Fruit fly (Drosophila melanogaster) whole organism, embryonic: ENCODE data around the gene SerRS-m.

Experiments used
- Abd-B ChIP-seq: fragments of 200-800 bp; sonication (Bioruptor generic); optimal IDR thresholded peaks from 2 replicates; lab custom pipeline; 2018; ENCODE audit warnings: missing biosample characterization, mild to moderate bottlenecking, missing genetic modification characterization, moderate library complexity
- Bgb ChIP-seq: fragments of 200-800 bp; sonication (Bioruptor generic); IDR thresholded peaks from 2 replicates; pipeline ENCODE4 v1.3.6; 2022; ENCODE audit warnings: missing biosample characterization, missing genetic modification characterization; ENCODE audit not compliant: partially characterized antibody
- CG10366 ChIP-seq: fragments of 200-800 bp; sonication (Bioruptor generic); IDR thresholded peaks from 2 replicates; pipeline ENCODE4 v1.3.6; 2022; ENCODE audit warnings: missing biosample characterization, missing genetic modification characterization
- CG10462 ChIP-seq: fragments of 200-800 bp; sonication (Bioruptor generic); optimal IDR thresholded peaks from 2 replicates; lab custom pipeline; 2016; ENCODE audit warnings: missing biosample characterization, missing genetic modification characterization
- CG10959 ChIP-seq: fragments of 200-800 bp; sonication (Bioruptor generic); IDR thresholded peaks from 2 replicates; pipeline ENCODE4 v1.3.6; 2022; ENCODE audit warnings: missing biosample characterization, missing genetic modification characterization
- CG11695 ChIP-seq: fragments of 200-800 bp; sonication (Bioruptor generic); IDR thresholded peaks from 3 replicates; pipeline ENCODE4 v1.3.6; 2022; ENCODE audit warnings: missing biosample characterization, missing genetic modification characterization
- CG14965 ChIP-seq: fragments of 200-800 bp; sonication (Bioruptor generic); optimal IDR thresholded peaks from 2 replicates; lab custom pipeline; 2016; ENCODE audit warnings: missing biosample characterization, missing genetic modification characterization, borderline replicate concordance
- CG17186 ChIP-seq: fragments of 200-800 bp; sonication (Bioruptor generic); optimal IDR thresholded peaks from 3 replicates; lab custom pipeline; 2017; ENCODE audit warnings: missing biosample characterization, missing genetic modification reagents, missing genetic modification characterization
- CG2202 ChIP-seq: fragments of 200-800 bp; sonication (Bioruptor generic); optimal IDR thresholded peaks from 2 replicates; lab custom pipeline; 2018; ENCODE audit warnings: missing biosample characterization, mild to moderate bottlenecking, missing genetic modification characterization
- CG2678 ChIP-seq: fragments of 200-800 bp; sonication (Bioruptor generic); optimal IDR thresholded peaks from 3 replicates; lab custom pipeline; 2019; ENCODE audit warnings: missing biosample characterization, mild to moderate bottlenecking, missing genetic modification characterization, moderate library complexity
- CG34422 ChIP-seq: fragments of 200-800 bp; sonication (Bioruptor generic); IDR thresholded peaks from 3 replicates; pipeline ENCODE4 v1.3.6; 2022; ENCODE audit warnings: missing biosample characterization, missing genetic modification characterization
- CG5245 ChIP-seq: fragments of 200-800 bp; sonication (Bioruptor generic); optimal IDR thresholded peaks from 3 replicates; lab custom pipeline; 2016; ENCODE audit warnings: missing biosample characterization, missing genetic modification characterization
- CG5953 ChIP-seq: fragments of 200-800 bp; sonication (Bioruptor generic); IDR thresholded peaks from 2 replicates; pipeline ENCODE4 v1.3.6; 2022; ENCODE audit warnings: missing biosample characterization, missing genetic modification characterization
- CG8478 ChIP-seq: fragments of >200 bp; optimal IDR thresholded peaks from 2 replicates; lab custom pipeline; 2018
- CG9609 ChIP-seq: fragments of 200-800 bp; sonication (Bioruptor generic); optimal IDR thresholded peaks from 3 replicates; lab custom pipeline; 2016; ENCODE audit warnings: missing biosample characterization, missing genetic modification characterization
- Camta ChIP-seq: fragments of 200-800 bp; sonication (Bioruptor generic); optimal IDR thresholded peaks from 2 replicates; lab custom pipeline; 2016; ENCODE audit warnings: missing biosample characterization, missing genetic modification characterization
- D ChIP-seq, 2 experiments: fragments of 200-800 bp in 1 of 2; fragments of >200 bp in 1 of 2; sonication (Bioruptor generic) in 1 of 2; optimal IDR thresholded peaks; 2 replicates in 1 of 2; 3 replicates in 1 of 2; lab custom pipeline; 2017; ENCODE audit warnings: mild to moderate bottlenecking in 1 of 2, missing biosample characterization in 1 of 2, missing genetic modification characterization in 1 of 2, missing genetic modification reagents in 1 of 2
- D19B ChIP-seq: fragments of 200-800 bp; sonication (Bioruptor generic); optimal IDR thresholded peaks from 2 replicates; lab custom pipeline; 2017; ENCODE audit warnings: missing biosample characterization, mild to moderate bottlenecking, missing genetic modification characterization
- Doc3 ChIP-seq: fragments of 200-800 bp; sonication (Bioruptor generic); IDR thresholded peaks from 3 replicates; pipeline ENCODE4 v1.3.6; 2022; ENCODE audit warnings: missing biosample characterization, missing genetic modification characterization; ENCODE audit not compliant: partially characterized antibody
- HmgZ ChIP-seq: fragments of 200-800 bp; sonication (Bioruptor generic); optimal IDR thresholded peaks from 2 replicates; lab custom pipeline; 2018; ENCODE audit warnings: missing biosample characterization, mild to moderate bottlenecking, missing genetic modification characterization
- Hmr ChIP-seq: fragments of 200-800 bp; sonication (Bioruptor generic); optimal IDR thresholded peaks from 3 replicates; lab custom pipeline; 2017; ENCODE audit warnings: mild to moderate bottlenecking, missing biosample characterization, missing genetic modification reagents, missing genetic modification characterization
- Hr39 ChIP-seq: fragments of >200 bp; optimal IDR thresholded peaks from 2 replicates; lab custom pipeline; 2017
- Hr51 ChIP-seq, 2 experiments: fragments of 200-800 bp; sonication (Bioruptor generic); optimal IDR thresholded peaks; 2 replicates in 1 of 2; 3 replicates in 1 of 2; lab custom pipeline; 2016 to 2018; ENCODE audit warnings: missing biosample characterization in 2 of 2, missing genetic modification characterization in 2 of 2, mild to moderate bottlenecking in 1 of 2, moderate library complexity in 1 of 2
- MBD-R2 ChIP-seq: fragments of 200-800 bp; sonication (Bioruptor generic); IDR thresholded peaks from 2 replicates; pipeline ENCODE4 v1.3.6; 2022; ENCODE audit warnings: missing biosample characterization, missing genetic modification characterization
- Max ChIP-seq: fragments of 200-800 bp; sonication (Bioruptor generic); optimal IDR thresholded peaks from 2 replicates; lab custom pipeline; 2016; ENCODE audit warnings: missing biosample characterization, mild to moderate bottlenecking, missing genetic modification characterization
- Vsx1 ChIP-seq: fragments of 200-800 bp; sonication (Bioruptor generic); optimal IDR thresholded peaks from 2 replicates; lab custom pipeline; 2017; ENCODE audit warnings: missing biosample characterization, mild to moderate bottlenecking, missing genetic modification characterization, missing genetic modification reagents
- Xrp1 ChIP-seq: fragments of 200-800 bp; sonication (Bioruptor generic); IDR thresholded peaks from 2 replicates; pipeline ENCODE4 v1.3.6; 2022; ENCODE audit warnings: missing biosample characterization, missing genetic modification characterization
- bab2 ChIP-seq: fragments of 200-800 bp; sonication (Bioruptor generic); optimal IDR thresholded peaks from 2 replicates; lab custom pipeline; 2016; ENCODE audit warnings: missing biosample characterization, missing genetic modification characterization
- bcd ChIP-seq: fragments of 200-800 bp; sonication (Bioruptor generic); optimal IDR thresholded peaks from 2 replicates; lab custom pipeline; 2017; ENCODE audit warnings: missing biosample characterization, mild to moderate bottlenecking, missing genetic modification characterization
- btn ChIP-seq: fragments of 200-800 bp; sonication (Bioruptor generic); optimal IDR thresholded peaks from 2 replicates; lab custom pipeline; 2016; ENCODE audit warnings: missing biosample characterization, missing genetic modification characterization
- cato ChIP-seq: fragments of 200-800 bp; sonication (Bioruptor generic); optimal IDR thresholded peaks from 2 replicates; lab custom pipeline; 2016; ENCODE audit warnings: missing biosample characterization, missing genetic modification characterization, borderline replicate concordance
- dmrt11E ChIP-seq: fragments of 200-800 bp; sonication (Bioruptor generic); optimal IDR thresholded peaks from 3 replicates; lab custom pipeline; 2018; ENCODE audit warnings: missing biosample characterization, mild to moderate bottlenecking, missing genetic modification characterization, moderate library complexity
- ems ChIP-seq: fragments of 200-800 bp; sonication (Bioruptor generic); optimal IDR thresholded peaks from 3 replicates; lab custom pipeline; 2016; ENCODE audit warnings: missing biosample characterization, missing genetic modification characterization
- fd64A ChIP-seq: fragments of 200-800 bp; sonication (Bioruptor generic); optimal IDR thresholded peaks from 3 replicates; lab custom pipeline; 2018; ENCODE audit warnings: missing biosample characterization, mild to moderate bottlenecking, missing genetic modification characterization
- gsb-n ChIP-seq: fragments of 200-800 bp; sonication (Bioruptor generic); optimal IDR thresholded peaks from 3 replicates; lab custom pipeline; 2018; ENCODE audit warnings: missing biosample characterization, mild to moderate bottlenecking, missing genetic modification characterization
- klu ChIP-seq: fragments of 200-800 bp; sonication (Bioruptor generic); IDR thresholded peaks from 2 replicates; pipeline ENCODE4 v1.3.6; 2022; ENCODE audit warnings: missing biosample characterization, missing genetic modification characterization
- maf-S ChIP-seq: fragments of 200-800 bp; sonication (Bioruptor generic); optimal IDR thresholded peaks from 2 replicates; lab custom pipeline; 2016; ENCODE audit warnings: missing biosample characterization, missing genetic modification characterization
- mld ChIP-seq: fragments of 200-800 bp; sonication (Bioruptor generic); IDR thresholded peaks from 3 replicates; pipeline ENCODE4 v1.3.6; 2022; ENCODE audit warnings: missing biosample characterization, missing genetic modification characterization; ENCODE audit not compliant: partially characterized antibody
- nerfin-1 ChIP-seq: fragments of 200-800 bp; sonication (Bioruptor generic); optimal IDR thresholded peaks from 3 replicates; lab custom pipeline; 2019; ENCODE audit warnings: missing biosample characterization, mild to moderate bottlenecking, missing genetic modification characterization, moderate library complexity
- nom ChIP-seq: fragments of 200-800 bp; sonication (Bioruptor generic); optimal IDR thresholded peaks from 2 replicates; lab custom pipeline; 2017; ENCODE audit warnings: missing biosample characterization, missing genetic modification characterization, mild to moderate bottlenecking, moderate library complexity, missing genetic modification reagents
- oc ChIP-seq: fragments of 200-800 bp; sonication (Bioruptor generic); optimal IDR thresholded peaks from 2 replicates; lab custom pipeline; 2018; ENCODE audit warnings: missing biosample characterization, mild to moderate bottlenecking, missing genetic modification characterization, moderate library complexity
- pros ChIP-seq: fragments of 200-800 bp; sonication (Bioruptor generic); optimal IDR thresholded peaks from 3 replicates; lab custom pipeline; 2019; ENCODE audit warnings: missing biosample characterization, mild to moderate bottlenecking, missing genetic modification characterization, moderate library complexity
- salm ChIP-seq: fragments of 200-800 bp; sonication (Bioruptor generic); optimal IDR thresholded peaks from 2 replicates; lab custom pipeline; 2018; ENCODE audit warnings: missing biosample characterization, mild to moderate bottlenecking, missing genetic modification characterization
- sens ChIP-seq: fragments of 200-800 bp; sonication (Bioruptor generic); peaks from one replicate; lab custom pipeline; 2016; ENCODE audit warnings: missing biosample characterization, missing genetic modification characterization
- sna ChIP-seq: fragments of 200-800 bp; sonication (Bioruptor generic); IDR thresholded peaks from 2 replicates; pipeline ENCODE4 v1.3.6; 2022; ENCODE audit warnings: missing biosample characterization, missing genetic modification characterization; ENCODE audit not compliant: partially characterized antibody
- tll ChIP-seq, 2 experiments: fragments of 200-800 bp in 1 of 2; fragments of >200 bp in 1 of 2; sonication (Bioruptor generic) in 1 of 2; optimal IDR thresholded peaks; 2 replicates each; lab custom pipeline; 2017 to 2019; ENCODE audit warnings: missing biosample characterization in 2 of 2, missing genetic modification characterization in 2 of 2, mild to moderate bottlenecking in 1 of 2, moderate library complexity in 1 of 2
- wdn ChIP-seq: fragments of 200-800 bp; sonication (Bioruptor generic); IDR thresholded peaks from 2 replicates; pipeline ENCODE4 v1.3.6; 2022; ENCODE audit warnings: missing biosample characterization, missing genetic modification characterization
- zen2 ChIP-seq: fragments of 200-800 bp; sonication (Bioruptor generic); IDR thresholded peaks from 3 replicates; pipeline ENCODE4 v1.3.6; 2022; ENCODE audit warnings: missing biosample characterization, missing genetic modification characterization; ENCODE audit not compliant: partially characterized antibody

The SerRS-m gene

dm6 chr3R:15356645-15357431 is 16.4 kb downstream of the SerRS-m start, which contains the start of the genes Atg4b and Hibch (continued):
- TF ChIP-seq gsb-n (tag; lab: Kevin White, UChicago) (no peak), nerfin-1 (tag; lab: Kevin White, UChicago) (peak; percentile 79), Xrp1 (GFP tag; lab: Robert Waterston, UW) (peak; percentile 86), nom (GFP tag; lab: Kevin White, UChicago) (peak; percentile 75), CG2202 (peak; percentile 48), tll (GFP tag; optimal IDR thresholded peaks at IDR 0.05; lab: Kevin White, UChicago) (peak in 1 of 2 experiments; percentile 10), CG10959 (GFP tag; lab: Robert Waterston, UW) (peak; percentile 65), Vsx1 (GFP tag; lab: Kevin White, UChicago) (no peak), Hr39 (no peak), Max (GFP tag; lab: Kevin White, UChicago) (peak; percentile 89), btn (GFP tag; lab: Kevin White, UChicago) (no peak), ems (peak; percentile 31), CG11695 (GFP tag; lab: Robert Waterston, UW) (no peak; the same call in 1 of the 3 replicates), Bgb (no peak), zen2 (GFP tag; lab: Robert Waterston, UW) (no peak), bab2 (GFP tag; lab: Kevin White, UChicago) (no peak), CG10462 (GFP tag; lab: Kevin White, UChicago) (peak; percentile 57), bcd (GFP tag; lab: Kevin White, UChicago) (peak; percentile 86), klu (GFP tag; lab: Robert Waterston, UW) (peak; percentile 87), CG2678 (tag; lab: Kevin White, UChicago) (peak; percentile 93), dmrt11E (tag; lab: Kevin White, UChicago) (peak; percentile 78), HmgZ (tag; lab: Kevin White, UChicago) (peak; percentile 77), fd64A (GFP tag; lab: Kevin White, UChicago) (no peak), D (optimal IDR thresholded peaks at IDR 0.05; lab: Kevin White, UChicago) (no peak), D (GFP tag; optimal IDR thresholded peaks at IDR 0.05; lab: Kevin White, UChicago) (peak; percentile 82), sens (GFP tag; lab: Kevin White, UChicago) (peak; percentile 3), oc (tag; lab: Kevin White, UChicago) (no peak), Hr51 (GFP tag; optimal IDR thresholded peaks at IDR 0.05; lab: Kevin White, UChicago) (peak; percentile 24 to 78), maf-S (no peak), CG14965 (no peak), Hmr (GFP tag; lab: Kevin White, UChicago) (no peak), CG5245 (GFP tag; lab: Kevin White, UChicago) (peak; percentile 70), salm (tag; lab: Kevin White, UChicago) (peak; percentile 64), Camta (GFP tag; lab: Kevin White, UChicago) (no peak), cato (GFP tag; lab: Kevin White, UChicago) (peak; percentile 58), pros (GFP tag; lab: Kevin White, UChicago) (no peak), mld (GFP tag; lab: Robert Waterston, UW) (no peak), sna (GFP tag; lab: Robert Waterston, UW) (no peak), wdn (GFP tag; lab: Robert Waterston, UW) (peak; percentile 79), CG8478 (peak; percentile 77), Abd-B (GFP tag; lab: Kevin White, UChicago) (no peak), MBD-R2 (GFP tag; lab: Robert Waterston, UW) (peak; percentile 87), CG5953 (GFP tag; lab: Robert Waterston, UW) (peak; percentile 56; the same call in 1 of the 2 replicates), CG10366 (GFP tag; lab: Robert Waterston, UW) (peak; percentile 74), Doc3 (no peak), CG9609 (GFP tag; lab: Kevin White, UChicago) (peak; percentile 1), CG34422 (GFP tag; lab: Robert Waterston, UW) (peak; percentile 91), CG17186 (GFP tag; lab: Kevin White, UChicago) (peak; percentile 37), D19B (peak; percentile 78)
